Fruit fly (Drosophila melanogaster) whole organism, embryonic: ENCODE data around the gene sll.

Source experiments
- Awh ChIP-seq: fragments of 200-800 bp; sonication (Bioruptor generic); IDR thresholded peaks from 2 replicates; pipeline ENCODE4, ENCODE4 v1.3.6; 2022; ENCODE audit warnings: missing biosample characterization, missing genetic modification characterization
- Bdp1 ChIP-seq: fragments of 200-800 bp; sonication (Bioruptor generic); optimal IDR thresholded peaks from 3 replicates; lab custom pipeline; 2016; ENCODE audit warnings: missing biosample characterization, missing genetic modification characterization
- Bteb2 ChIP-seq: fragments of 200-800 bp; sonication (Bioruptor generic); optimal IDR thresholded peaks from 2 replicates; lab custom pipeline; 2016; ENCODE audit warnings: missing biosample characterization, missing genetic modification characterization
- CG10147 ChIP-seq: fragments of 200-800 bp; sonication (Bioruptor generic); optimal IDR thresholded peaks from 2 replicates; lab custom pipeline; 2019; ENCODE audit warnings: missing biosample characterization, mild to moderate bottlenecking, missing genetic modification characterization, moderate library complexity
- CG10274 ChIP-seq: fragments of 200-800 bp; sonication (Bioruptor generic); optimal IDR thresholded peaks from 3 replicates; lab custom pipeline; 2017; ENCODE audit warnings: missing biosample characterization, mild to moderate bottlenecking, missing genetic modification characterization
- CG10321 ChIP-seq: fragments of 200-800 bp; sonication (Bioruptor generic); IDR thresholded peaks from 2 replicates; pipeline ENCODE4 v1.3.6; 2022; ENCODE audit warnings: missing biosample characterization, missing genetic modification characterization
- CG11085 ChIP-seq: fragments of 200-800 bp; sonication (Bioruptor generic); IDR thresholded peaks from 2 replicates; pipeline ENCODE4 v1.3.6; 2022; ENCODE audit warnings: missing biosample characterization, missing genetic modification characterization
- CG11247 ChIP-seq: fragments of 200-800 bp; sonication (Bioruptor generic); IDR thresholded peaks from 2 replicates; pipeline ENCODE4 v1.3.6; 2022; ENCODE audit warnings: missing biosample characterization, missing genetic modification characterization
- CG11695 ChIP-seq: fragments of 200-800 bp; sonication (Bioruptor generic); IDR thresholded peaks from 3 replicates; pipeline ENCODE4 v1.3.6; 2022; ENCODE audit warnings: missing biosample characterization, missing genetic modification characterization
- CG12744 ChIP-seq: fragments of 200-800 bp; sonication (Bioruptor generic); optimal IDR thresholded peaks from 2 replicates; lab custom pipeline; 2016; ENCODE audit warnings: missing biosample characterization, missing genetic modification characterization
- CG12769 ChIP-seq: fragments of 200-800 bp; sonication (Bioruptor generic); optimal IDR thresholded peaks from 2 replicates; lab custom pipeline; 2019; ENCODE audit warnings: missing biosample characterization, mild to moderate bottlenecking, missing genetic modification characterization, moderate library complexity
- CG12942 ChIP-seq: fragments of 200-800 bp; sonication (Bioruptor generic); optimal IDR thresholded peaks from 3 replicates; lab custom pipeline; 2016; ENCODE audit warnings: missing biosample characterization, missing genetic modification characterization
- CG13424 ChIP-seq: fragments of 200-800 bp; sonication (Bioruptor generic); optimal IDR thresholded peaks from 2 replicates; lab custom pipeline; 2019; ENCODE audit warnings: missing biosample characterization, mild to moderate bottlenecking, missing genetic modification characterization, moderate library complexity
- CG13894 ChIP-seq: fragments of 200-800 bp; sonication (Bioruptor generic); optimal IDR thresholded peaks from 3 replicates; lab custom pipeline; 2018; ENCODE audit warnings: missing biosample characterization, mild to moderate bottlenecking, missing genetic modification characterization, moderate library complexity
- CG17359 ChIP-seq: fragments of 200-800 bp; sonication (Bioruptor generic); optimal IDR thresholded peaks from 3 replicates; lab custom pipeline; 2018; ENCODE audit warnings: missing biosample characterization, mild to moderate bottlenecking, missing genetic modification characterization, moderate library complexity
- CG17568 ChIP-seq: fragments of 200-800 bp; sonication (Bioruptor generic); optimal IDR thresholded peaks from 2 replicates; lab custom pipeline; 2018; ENCODE audit warnings: missing biosample characterization, mild to moderate bottlenecking, missing genetic modification characterization, moderate library complexity
- CG31224 ChIP-seq: fragments of 200-800 bp; sonication (Bioruptor generic); IDR thresholded peaks from 2 replicates; pipeline ENCODE4 v1.3.6; 2022; ENCODE audit warnings: missing biosample characterization, missing genetic modification characterization
- CG32772 ChIP-seq: fragments of 200-800 bp; sonication (Bioruptor generic); IDR thresholded peaks from 2 replicates; pipeline ENCODE4 v1.3.6; 2022; ENCODE audit warnings: missing biosample characterization, missing genetic modification characterization
- CG3281 ChIP-seq: fragments of 200-800 bp; sonication (Bioruptor generic); optimal IDR thresholded peaks from 3 replicates; lab custom pipeline; 2017; ENCODE audit warnings: missing biosample characterization, mild to moderate bottlenecking, missing genetic modification characterization
- CG34376 ChIP-seq: fragments of 200-800 bp; sonication (Bioruptor generic); optimal IDR thresholded peaks from 2 replicates; lab custom pipeline; 2018; ENCODE audit warnings: missing biosample characterization, mild to moderate bottlenecking, missing genetic modification characterization
- CG34422 ChIP-seq: fragments of 200-800 bp; sonication (Bioruptor generic); IDR thresholded peaks from 3 replicates; pipeline ENCODE4 v1.3.6; 2022; ENCODE audit warnings: missing biosample characterization, missing genetic modification characterization
- CG4730 ChIP-seq: fragments of 200-800 bp; sonication (Bioruptor generic); IDR thresholded peaks from 2 replicates; pipeline ENCODE4 v1.3.6; 2022; ENCODE audit warnings: missing biosample characterization, missing genetic modification characterization
- CG4820 ChIP-seq: fragments of 200-800 bp; sonication (Bioruptor generic); optimal IDR thresholded peaks from 3 replicates; lab custom pipeline; 2016; ENCODE audit warnings: missing biosample characterization, missing genetic modification characterization
- CG6254 ChIP-seq: fragments of 200-800 bp; sonication (Bioruptor generic); optimal IDR thresholded peaks from 3 replicates; lab custom pipeline; 2017; ENCODE audit warnings: mild to moderate bottlenecking, missing biosample characterization, missing genetic modification reagents, missing genetic modification characterization
- CG6854 ChIP-seq: fragments of 200-800 bp; sonication (Bioruptor generic); optimal IDR thresholded peaks from 3 replicates; lab custom pipeline; 2017; ENCODE audit warnings: missing biosample characterization, mild to moderate bottlenecking, missing genetic modification characterization
- CTCF ChIP-seq: fragments of 200-800 bp; sonication (Bioruptor generic); optimal IDR thresholded peaks from 2 replicates; lab custom pipeline; 2017; ENCODE audit warnings: missing biosample characterization, mild to moderate bottlenecking, missing genetic modification characterization, moderate library complexity
- ERR ChIP-seq: fragments of 200-800 bp; sonication (Bioruptor generic); optimal IDR thresholded peaks from 2 replicates; lab custom pipeline; 2016; ENCODE audit warnings: missing biosample characterization, missing genetic modification characterization
- HmgD ChIP-seq: fragments of 200-800 bp; sonication (Bioruptor generic); optimal IDR thresholded peaks from 3 replicates; lab custom pipeline; 2016; ENCODE audit warnings: missing biosample characterization, missing genetic modification characterization
- Hr3 ChIP-seq: fragments of 200-800 bp; sonication (Bioruptor generic); optimal IDR thresholded peaks from 3 replicates; lab custom pipeline; 2016; ENCODE audit warnings: missing biosample characterization, missing genetic modification characterization
- NC2β ChIP-seq: fragments of 200-800 bp; sonication (Bioruptor generic); optimal IDR thresholded peaks from 2 replicates; lab custom pipeline; 2016; ENCODE audit warnings: missing biosample characterization, missing genetic modification characterization
- Nf-YB ChIP-seq: fragments of 200-800 bp; sonication (Bioruptor generic); optimal IDR thresholded peaks from 3 replicates; lab custom pipeline; 2019; ENCODE audit warnings: missing biosample characterization, mild to moderate bottlenecking, missing genetic modification characterization, moderate library complexity
- Optix ChIP-seq: fragments of 200-800 bp; sonication (Bioruptor generic); IDR thresholded peaks from 3 replicates; pipeline ENCODE4 v1.3.6; 2022; ENCODE audit warnings: missing biosample characterization, missing genetic modification characterization
- Rx ChIP-seq: fragments of 200-800 bp; sonication (Bioruptor generic); IDR thresholded peaks from 2 replicates; pipeline ENCODE4 v1.3.6; 2022; ENCODE audit warnings: missing biosample characterization, missing genetic modification characterization
- Side ChIP-seq: fragments of 200-800 bp; sonication (Bioruptor generic); optimal IDR thresholded peaks from 2 replicates; lab custom pipeline; 2016; ENCODE audit warnings: missing biosample characterization, missing genetic modification characterization
- Sox100B ChIP-seq: fragments of 200-800 bp; sonication (Bioruptor generic); optimal IDR thresholded peaks from 3 replicates; lab custom pipeline; 2018; ENCODE audit warnings: missing biosample characterization, mild to moderate bottlenecking, missing genetic modification characterization
- abd-A ChIP-seq: fragments of 200-800 bp; sonication (Bioruptor generic); optimal IDR thresholded peaks from 3 replicates; lab custom pipeline; 2019; ENCODE audit warnings: missing biosample characterization, mild to moderate bottlenecking, missing genetic modification characterization, moderate library complexity
- ato ChIP-seq: fragments of 200-800 bp; sonication (Bioruptor generic); IDR thresholded peaks from 2 replicates; pipeline ENCODE4 v1.3.6; 2022; ENCODE audit warnings: missing biosample characterization, missing genetic modification characterization; ENCODE audit not compliant: partially characterized antibody
- bsh ChIP-seq, 2 experiments: fragments of 200-800 bp; sonication (Bioruptor generic); optimal IDR thresholded peaks; 2 replicates each; lab custom pipeline; 2017 to 2018; ENCODE audit warnings: mild to moderate bottlenecking in 2 of 2, missing biosample characterization in 2 of 2, missing genetic modification characterization in 2 of 2, moderate library complexity in 1 of 2
- chn ChIP-seq: fragments of 200-800 bp; sonication (Bioruptor generic); optimal IDR thresholded peaks from 2 replicates; lab custom pipeline; 2016; ENCODE audit warnings: missing biosample characterization, missing genetic modification characterization
- croc ChIP-seq: fragments of 200-800 bp; sonication (Bioruptor generic); conservative IDR thresholded peaks from 3 replicates; pipeline ENCODE4 v1.3.6; 2022; ENCODE audit warnings: missing biosample characterization, missing genetic modification characterization
- eve ChIP-seq, 2 experiments: fragments of >200 bp; optimal IDR thresholded peaks; 2 replicates each; lab custom pipeline; 2017; ENCODE audit warnings: missing biosample characterization in 2 of 2, missing genetic modification characterization in 2 of 2
- gfzf ChIP-seq: fragments of 200-800 bp; sonication (Bioruptor generic); optimal IDR thresholded peaks from 2 replicates; lab custom pipeline; 2016; ENCODE audit warnings: missing biosample characterization, mild to moderate bottlenecking, missing genetic modification characterization, moderate library complexity
- grau ChIP-seq: fragments of 200-800 bp; optimal IDR thresholded peaks from 3 replicates; lab custom pipeline; 2019; ENCODE audit warnings: missing biosample characterization, mild to moderate bottlenecking, missing genetic modification characterization, moderate library complexity
- her ChIP-seq: fragments of 200-800 bp; sonication (Bioruptor generic); optimal IDR thresholded peaks from 2 replicates; lab custom pipeline; 2016; ENCODE audit warnings: missing biosample characterization, missing genetic modification characterization
- prd ChIP-seq, 3 experiments: fragments of >200 bp in 2 of 3; fragments of 200-800 bp in 1 of 3; sonication (Bioruptor generic) in 1 of 3; optimal IDR thresholded peaks in 2 of 3; IDR thresholded peaks in 1 of 3; 2 replicates in 2 of 3; 3 replicates in 1 of 3; pipeline versions ENCODE4 v1.3.6 to Lab custom; 2017 to 2022; ENCODE audit warnings: missing biosample characterization in 1 of 3, missing genetic modification characterization in 1 of 3
- pros ChIP-seq: fragments of 200-800 bp; sonication (Bioruptor generic); optimal IDR thresholded peaks from 3 replicates; lab custom pipeline; 2019; ENCODE audit warnings: missing biosample characterization, mild to moderate bottlenecking, missing genetic modification characterization, moderate library complexity
- tll ChIP-seq, 2 experiments: fragments of 200-800 bp in 1 of 2; fragments of >200 bp in 1 of 2; sonication (Bioruptor generic) in 1 of 2; optimal IDR thresholded peaks; 2 replicates each; lab custom pipeline; 2017 to 2019; ENCODE audit warnings: missing biosample characterization in 2 of 2, missing genetic modification characterization in 2 of 2, mild to moderate bottlenecking in 1 of 2, moderate library complexity in 1 of 2
- vvl ChIP-seq: fragments of 200-800 bp; sonication (Bioruptor generic); IDR thresholded peaks from 2 replicates; pipeline ENCODE4 v1.3.6; 2022; ENCODE audit warnings: missing biosample characterization, missing genetic modification characterization

The sll gene

DNA sequence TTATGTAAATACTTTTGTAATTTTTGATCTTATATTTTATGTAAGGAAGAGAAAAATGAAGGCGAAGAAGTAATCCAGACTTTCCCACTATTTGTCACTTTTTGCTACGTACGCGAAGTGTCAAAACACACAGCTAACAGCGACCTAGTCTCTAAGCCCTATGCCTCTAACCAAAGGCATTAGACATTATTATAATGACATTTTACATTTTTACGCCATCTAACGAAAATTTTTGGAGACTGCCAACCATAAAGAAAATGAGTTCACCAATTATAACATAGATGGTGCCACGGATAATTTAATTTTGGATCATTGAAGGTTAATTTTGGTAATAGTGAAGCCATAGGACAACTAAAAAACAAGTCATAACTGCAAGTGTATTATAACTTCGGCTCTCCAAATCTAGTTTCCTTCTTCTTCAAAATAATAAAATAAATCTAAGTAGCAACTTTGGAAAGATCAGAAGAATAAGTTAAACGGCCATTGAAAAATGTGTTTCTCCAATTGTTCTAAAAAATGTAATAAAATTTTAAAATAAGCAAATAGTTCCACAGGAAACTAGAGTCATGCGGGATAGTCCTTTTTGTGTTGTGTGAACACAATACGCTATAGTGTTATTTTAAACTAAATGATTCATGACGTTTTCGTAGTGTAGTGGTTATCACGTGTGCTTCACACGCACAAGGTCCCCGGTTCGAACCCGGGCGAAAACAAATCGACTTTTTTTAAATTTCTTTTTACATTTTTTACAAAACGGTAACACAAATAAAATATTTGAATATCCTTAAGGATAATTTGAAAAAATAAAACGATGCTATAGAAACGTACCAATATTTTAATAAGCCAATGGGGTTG, 11.4 kb downstream of the sll start (continued):
- TF ChIP-seq CG10274 (GFP tag; lab: Kevin White, UChicago) = no peak
- peak in 1 of 2 experiments; percentile 43 for TF ChIP-seq tll (GFP tag; optimal IDR thresholded peaks at IDR 0.05; lab: Kevin White, UChicago)
- TF ChIP-seq Awh (GFP tag; lab: Robert Waterston, UW) = 0 out of 2 replicates have a peak, but pooled peaks have one; percentile 10
- TF ChIP-seq CG12744 (GFP tag; lab: Kevin White, UChicago) = no peak
- TF ChIP-seq Bteb2 (GFP tag; lab: Kevin White, UChicago) = no peak
- no peak for TF ChIP-seq CG4820 (GFP tag; lab: Kevin White, UChicago)
- peak; percentile 39 for TF ChIP-seq CG17568 (GFP tag; lab: Kevin White, UChicago)
- peak; percentile 38; the same call in 1 of the 2 replicates for TF ChIP-seq vvl (GFP tag; lab: Robert Waterston, UW)
- TF ChIP-seq CG12769 (tag; lab: Kevin White, UChicago) = peak; percentile 48
- no peak for TF ChIP-seq CG13424 (tag; lab: Kevin White, UChicago)
- TF ChIP-seq eve (GFP tag; optimal IDR thresholded peaks at IDR 0.05; lab: Kevin White, UChicago) = peak in 1 of 2 experiments; percentile 55
- TF ChIP-seq prd (optimal IDR thresholded peaks at IDR 0.05; lab: Kevin White, UChicago) = no peak
- TF ChIP-seq prd (GFP tag; IDR thresholded peaks at IDR 0.05; lab: Robert Waterston, UW) = peak; percentile 24; the same call in 1 of the 3 replicates
- peak; percentile 27 for TF ChIP-seq ERR (GFP tag; lab: Kevin White, UChicago)
- TF ChIP-seq CG6254 (GFP tag; lab: Kevin White, UChicago) = peak; percentile 30
- TF ChIP-seq pros = peak; percentile 82
- peak; percentile 41 for TF ChIP-seq CG13894 (tag; lab: Kevin White, UChicago)
- TF ChIP-seq CG3281 (GFP tag; lab: Kevin White, UChicago) = peak; percentile 36
- no peak for TF ChIP-seq Nf-YB (GFP tag; lab: Kevin White, UChicago)
- TF ChIP-seq CG11085 (GFP tag; lab: Robert Waterston, UW) = 0 out of 2 replicates have a peak, but pooled peaks have one; percentile 32
- peak; percentile 63 for TF ChIP-seq CG34376 (GFP tag; lab: Kevin White, UChicago)
- TF ChIP-seq CG10147 (GFP tag; lab: Kevin White, UChicago) = no peak
- peak; percentile 20 for TF ChIP-seq CG6854 (GFP tag; lab: Kevin White, UChicago)
- peak; percentile 20 for TF ChIP-seq grau (tag; lab: Kevin White, UChicago)
- TF ChIP-seq CG12942 (GFP tag; lab: Kevin White, UChicago) = peak; percentile 7
- TF ChIP-seq ato (GFP tag; lab: Robert Waterston, UW) = peak; percentile 15
- peak; percentile 11; the same call in 1 of the 3 replicates for TF ChIP-seq CG11695 (GFP tag; lab: Robert Waterston, UW)
- no peak for TF ChIP-seq NC2β (GFP tag; lab: Kevin White, UChicago)
- no peak for TF ChIP-seq croc
- no peak for TF ChIP-seq Side (GFP tag; lab: Kevin White, UChicago)
- TF ChIP-seq bsh (GFP tag; optimal IDR thresholded peaks at IDR 0.05; lab: Kevin White, UChicago) = no peak
- TF ChIP-seq Hr3 (GFP tag; lab: Kevin White, UChicago) = peak; percentile 14
- TF ChIP-seq CG11247 = no peak
- TF ChIP-seq chn (GFP tag; lab: Kevin White, UChicago) = no peak
- peak; percentile 2 for TF ChIP-seq gfzf (GFP tag; lab: Kevin White, UChicago)
- TF ChIP-seq CG4730 = no peak
- TF ChIP-seq her (GFP tag; lab: Kevin White, UChicago) = no peak
- peak; percentile 66 for TF ChIP-seq abd-A (tag; lab: Kevin White, UChicago)
- TF ChIP-seq CG32772 = no peak
- TF ChIP-seq CG10321 (GFP tag; lab: Robert Waterston, UW) = no peak
- peak; percentile 26 for TF ChIP-seq Sox100B (GFP tag; lab: Kevin White, UChicago)
- peak; percentile 2 for TF ChIP-seq CG17359 (tag; lab: Kevin White, UChicago)
- peak; percentile 28 for TF ChIP-seq HmgD (GFP tag; lab: Kevin White, UChicago)
- TF ChIP-seq Bdp1 (GFP tag; lab: Kevin White, UChicago) = peak; percentile 97
- no peak for TF ChIP-seq Rx (GFP tag; lab: Robert Waterston, UW)
- TF ChIP-seq Optix (GFP tag; lab: Robert Waterston, UW) = no peak
- peak; percentile 97 for TF ChIP-seq CTCF (GFP tag; lab: Kevin White, UChicago)
- peak; percentile 24; the same call in 1 of the 3 replicates for TF ChIP-seq CG34422 (GFP tag; lab: Robert Waterston, UW)
- no peak for TF ChIP-seq CG31224 (GFP tag; lab: Robert Waterston, UW)
